Worm (Caenorhabditis elegans) whole organism, L2 larva: ENCODE measurements around the gene piit-1.

Source experiments
- C34F6.9 ChIP-seq: fragments of 150-350 bp; optimal IDR thresholded peaks from 2 replicates; lab custom pipeline; 2014; ENCODE audit warnings: missing biosample characterization, missing genetic modification characterization
- F13H6.1 ChIP-seq: sonication (generic microtip); optimal IDR thresholded peaks from 2 replicates; lab custom pipeline; 2016; ENCODE audit warnings: missing genetic modification characterization, missing compliant biosample characterization
- R02D3.7 ChIP-seq: fragments of 150-350 bp; optimal IDR thresholded peaks from 2 replicates; lab custom pipeline; 2014; ENCODE audit warnings: missing biosample characterization, missing genetic modification characterization
- ZK546.5 ChIP-seq: sonication (generic microtip); optimal IDR thresholded peaks from 2 replicates; lab custom pipeline; 2017; ENCODE audit warnings: missing biosample characterization, missing genetic modification characterization
- aly-2 ChIP-seq: fragments of 150-350 bp; optimal IDR thresholded peaks from 2 replicates; lab custom pipeline; 2014; ENCODE audit warnings: missing biosample characterization, missing genetic modification characterization
- ama-1 ChIP-seq: fragments of 150-350 bp; optimal IDR thresholded peaks from 2 replicates; lab custom pipeline; 2018; ENCODE audit warnings: inconsistent platforms
- ceh-82 ChIP-seq: fragments of 150-350 bp; optimal IDR thresholded peaks from 2 replicates; lab custom pipeline; 2014; ENCODE audit warnings: missing biosample characterization, missing genetic modification characterization
- crh-2 ChIP-seq: sonication (generic microtip); optimal IDR thresholded peaks from 2 replicates; lab custom pipeline; 2017; ENCODE audit warnings: missing biosample characterization, missing genetic modification characterization
- dmd-4 ChIP-seq: sonication (generic microtip); optimal IDR thresholded peaks from 2 replicates; lab custom pipeline; 2017; ENCODE audit warnings: missing biosample characterization, missing genetic modification characterization
- elt-1 ChIP-seq: fragments of 150-350 bp; optimal IDR thresholded peaks from 2 replicates; lab custom pipeline; 2014; ENCODE audit warnings: missing biosample characterization, missing genetic modification characterization
- elt-3 ChIP-seq: sonication (generic microtip); optimal IDR thresholded peaks from 2 replicates; lab custom pipeline; 2017; ENCODE audit warnings: missing biosample characterization, missing genetic modification characterization
- fos-1 ChIP-seq: fragments of 150-350 bp; optimal IDR thresholded peaks from 2 replicates; lab custom pipeline; 2014; ENCODE audit warnings: missing biosample characterization, missing genetic modification characterization
- gmeb-1 ChIP-seq: fragments of 150-350 bp; optimal IDR thresholded peaks from 2 replicates; lab custom pipeline; 2014; ENCODE audit warnings: missing biosample characterization, missing genetic modification characterization
- lin-11 ChIP-seq: fragments of 150-350 bp; sonication (generic microtip); optimal IDR thresholded peaks from 2 replicates; lab custom pipeline; 2014; ENCODE audit warnings: missing biosample characterization, missing genetic modification characterization, inconsistent platforms, mixed read lengths
- lin-13 ChIP-seq: fragments of 150-350 bp; optimal IDR thresholded peaks from 2 replicates; lab custom pipeline; 2014; ENCODE audit warnings: missing biosample characterization, missing genetic modification reagents, missing genetic modification characterization
- lin-39 ChIP-seq: fragments of 150-350 bp; optimal IDR thresholded peaks from 2 replicates; lab custom pipeline; 2014; ENCODE audit warnings: missing biosample characterization, missing genetic modification reagents, missing genetic modification characterization
- lsy-2 ChIP-seq, 2 experiments: fragments of 150-350 bp in 1 of 2; sonication (generic microtip) in 1 of 2; optimal IDR thresholded peaks; 2 replicates each; lab custom pipeline; 2014 to 2017; ENCODE audit warnings: missing biosample characterization in 2 of 2, missing genetic modification characterization in 2 of 2
- mab-5 ChIP-seq: fragments of 150-350 bp; optimal IDR thresholded peaks from 2 replicates; lab custom pipeline; 2014; ENCODE audit warnings: missing biosample characterization, missing genetic modification characterization
- mbf-1 ChIP-seq: sonication (generic microtip); optimal IDR thresholded peaks from 2 replicates; lab custom pipeline; 2017; ENCODE audit warnings: missing biosample characterization, missing genetic modification characterization
- mdl-1 ChIP-seq, 2 experiments: fragments of 150-350 bp in 1 of 2; sonication (generic microtip) in 1 of 2; optimal IDR thresholded peaks; 2 replicates each; lab custom pipeline; 2017; ENCODE audit warnings: missing biosample characterization in 2 of 2, missing genetic modification characterization in 2 of 2
- nhr-10 ChIP-seq: sonication (generic microtip); optimal IDR thresholded peaks from 2 replicates; lab custom pipeline; 2017; ENCODE audit warnings: missing biosample characterization, missing genetic modification characterization
- nhr-11 ChIP-seq: fragments of 150-350 bp; optimal IDR thresholded peaks from 2 replicates; lab custom pipeline; 2014; ENCODE audit warnings: missing biosample characterization, missing genetic modification characterization
- nhr-12 ChIP-seq: fragments of 150-350 bp; optimal IDR thresholded peaks from 2 replicates; lab custom pipeline; 2014; ENCODE audit warnings: missing biosample characterization, missing genetic modification characterization
- nhr-129 ChIP-seq: fragments of 150-350 bp; optimal IDR thresholded peaks from 2 replicates; lab custom pipeline; 2014; ENCODE audit warnings: missing biosample characterization, missing genetic modification characterization
- nhr-21 ChIP-seq: fragments of 150-350 bp; optimal IDR thresholded peaks from 2 replicates; lab custom pipeline; 2014; ENCODE audit warnings: missing biosample characterization, missing genetic modification characterization
- nhr-23 ChIP-seq: fragments of 150-350 bp; optimal IDR thresholded peaks from 2 replicates; lab custom pipeline; 2014; ENCODE audit warnings: missing biosample characterization, missing genetic modification reagents, missing genetic modification characterization
- nhr-25 ChIP-seq: fragments of 150-350 bp; sonication (generic microtip); optimal IDR thresholded peaks from 3 replicates; lab custom pipeline; 2014; ENCODE audit warnings: missing biosample characterization, missing genetic modification characterization
- nhr-6 ChIP-seq: fragments of 150-350 bp; optimal IDR thresholded peaks from 2 replicates; lab custom pipeline; 2014; ENCODE audit warnings: missing biosample characterization, missing genetic modification characterization
- nhr-77 ChIP-seq: fragments of 150-350 bp; optimal IDR thresholded peaks from 2 replicates; lab custom pipeline; 2014; ENCODE audit warnings: missing biosample characterization, missing genetic modification characterization
- sem-4 ChIP-seq: fragments of 150-350 bp; optimal IDR thresholded peaks from 2 replicates; lab custom pipeline; 2014; ENCODE audit warnings: missing biosample characterization, missing genetic modification reagents, missing genetic modification characterization
- skn-1 ChIP-seq: sonication (generic microtip); optimal IDR thresholded peaks from 2 replicates; lab custom pipeline; 2017; ENCODE audit warnings: missing biosample characterization, missing genetic modification characterization
- sma-3 ChIP-seq: sonication (generic microtip); optimal IDR thresholded peaks from 2 replicates; lab custom pipeline; 2016; ENCODE audit warnings: missing genetic modification reagents, missing genetic modification characterization, missing compliant biosample characterization
- sma-9 ChIP-seq, 2 experiments: fragments of 150-350 bp in 1 of 2; sonication (generic microtip) in 1 of 2; optimal IDR thresholded peaks; 2 replicates each; lab custom pipeline; 2014 to 2016; ENCODE audit warnings: missing genetic modification characterization in 2 of 2, mild to moderate bottlenecking in 1 of 2, missing biosample characterization in 1 of 2, missing compliant biosample characterization in 1 of 2, missing genetic modification reagents in 1 of 2, moderate library complexity in 1 of 2
- snpc-4 ChIP-seq: fragments of 150-350 bp; optimal IDR thresholded peaks from 2 replicates; lab custom pipeline; 2014; ENCODE audit warnings: missing biosample characterization, missing genetic modification characterization
- unc-39 ChIP-seq: fragments of 150-350 bp; optimal IDR thresholded peaks from 2 replicates; lab custom pipeline; 2014; ENCODE audit warnings: missing biosample characterization, missing genetic modification characterization
- unc-55 ChIP-seq: fragments of 150-350 bp; sonication (generic microtip); optimal IDR thresholded peaks from 3 replicates; lab custom pipeline; 2014; ENCODE audit warnings: missing biosample characterization, missing genetic modification reagents, missing genetic modification characterization
- unc-62 ChIP-seq: fragments of 150-350 bp; optimal IDR thresholded peaks from 2 replicates; lab custom pipeline; 2014; ENCODE audit warnings: missing biosample characterization, missing genetic modification reagents, missing genetic modification characterization
- zag-1 ChIP-seq: fragments of 150-350 bp; optimal IDR thresholded peaks from 2 replicates; lab custom pipeline; 2014; ENCODE audit warnings: missing biosample characterization, missing genetic modification characterization
- ztf-1 ChIP-seq: fragments of 200-800 bp; sonication (Bioruptor generic); conservative IDR thresholded peaks from 2 replicates; pipeline ENCODE4 v1.3.6; 2022; ENCODE audit warnings: missing genetic modification characterization, missing compliant biosample characterization
- ztf-11 ChIP-seq: sonication (generic microtip); optimal IDR thresholded peaks from 2 replicates; lab custom pipeline; 2017; ENCODE audit warnings: missing biosample characterization, missing genetic modification characterization
- ztf-4 ChIP-seq: fragments of 150-350 bp; optimal IDR thresholded peaks from 2 replicates; lab custom pipeline; 2014; ENCODE audit warnings: missing biosample characterization, missing genetic modification characterization

The piit-1 gene

DNA sequence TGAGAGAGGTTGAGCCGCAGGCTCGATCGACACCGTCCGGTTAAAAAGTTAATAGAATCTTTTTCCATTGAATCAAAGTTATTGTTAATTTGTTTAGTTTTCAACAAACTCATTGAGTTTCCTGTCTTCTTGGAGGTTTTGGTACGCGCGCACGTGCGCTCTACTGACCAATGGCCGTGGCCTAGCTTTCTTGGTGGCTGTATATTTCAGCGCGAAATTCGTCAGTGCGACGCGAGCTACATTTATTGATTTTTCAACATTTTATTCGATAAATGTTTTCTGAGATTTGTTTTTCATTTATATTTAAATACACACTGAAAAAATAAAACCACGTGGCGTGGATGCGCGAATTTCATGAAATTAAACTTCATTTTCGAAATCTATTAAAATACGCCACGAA is 34.2 kb upstream of the piit-1 start, which contains the start of gene bir-1:
Gene bir-1, plus strand, starts transcription at position 312 of the 400 bp plus-strand sequence.
- TF ChIP-seq nhr-129 (tag; lab: Kevin White, UChicago) (peak; percentile 58), gmeb-1 (tag; lab: Kevin White, UChicago) (peak; percentile 59), fos-1 (tag; lab: Kevin White, UChicago) (peak; percentile 55), lin-13 (GFP tag; lab: Kevin White, UChicago) (peak; percentile 70), sem-4 (no peak), F13H6.1 (peak; percentile 46), unc-55 (GFP tag; lab: Kevin White, UChicago) (peak; percentile 90), ztf-11 (tag; lab: Kevin White, UChicago) (no peak), nhr-25 (peak; percentile 58), sma-9 (GFP tag; optimal IDR thresholded peaks at IDR 0.05; lab: Kevin White, UChicago) (peak; percentile 69), sma-9 (tag; optimal IDR thresholded peaks at IDR 0.05; lab: Kevin White, UChicago) (no peak), C34F6.9 (tag; lab: Kevin White, UChicago) (peak; percentile 91), ztf-4 (no peak), nhr-12 (tag; lab: Kevin White, UChicago) (no peak), nhr-11 (no peak), mdl-1 (tag; optimal IDR thresholded peaks at IDR 0.05; lab: Kevin White, UChicago) (peak; percentile 44 to 75), lsy-2 (tag; optimal IDR thresholded peaks at IDR 0.05; lab: Kevin White, UChicago) (peak in 1 of 2 experiments; percentile 77), sma-3 (GFP tag; lab: Kevin White, UChicago) (peak; percentile 46), crh-2 (tag; lab: Kevin White, UChicago) (peak; percentile 68), aly-2 (tag; lab: Kevin White, UChicago) (no peak), ceh-82 (tag; lab: Kevin White, UChicago) (no peak), zag-1 (no peak), R02D3.7 (tag; lab: Kevin White, UChicago) (no peak)

- TF ChIP-seq unc-55 (GFP tag; lab: Kevin White, UChicago) (peak; percentile 93), unc-39 (no peak), mdl-1 (tag; optimal IDR thresholded peaks at IDR 0.05; lab: Kevin White, UChicago) (peak in 1 of 2 experiments; percentile 73), nhr-11 (no peak), sem-4 (peak; percentile 62), C34F6.9 (tag; lab: Kevin White, UChicago) (peak; percentile 87), ZK546.5 (tag; lab: Kevin White, UChicago) (no peak), F13H6.1 (peak; percentile 62), nhr-12 (tag; lab: Kevin White, UChicago) (no peak), ztf-4 (peak; percentile 4), unc-62 (GFP tag; lab: Kevin White, UChicago) (no peak), elt-3 (tag; lab: Kevin White, UChicago) (no peak), nhr-10 (tag; lab: Kevin White, UChicago) (no peak), ztf-1 (GFP tag; lab: Robert Waterston, UW) (no peak), ama-1 (lab: Kevin White, UChicago) (no peak), skn-1 (tag; lab: Kevin White, UChicago) (no peak), lsy-2 (tag; optimal IDR thresholded peaks at IDR 0.05; lab: Kevin White, UChicago) (peak in 1 of 2 experiments; percentile 71), zag-1 (peak; percentile 64), nhr-6 (tag; lab: Kevin White, UChicago) (peak; percentile 68), fos-1 (tag; lab: Kevin White, UChicago) (no peak), nhr-21 (tag; lab: Kevin White, UChicago) (peak; percentile 3), R02D3.7 (tag; lab: Kevin White, UChicago) (no peak), nhr-77 (tag; lab: Kevin White, UChicago) (no peak), lin-39 (tag; lab: Kevin White, UChicago) (no peak), sma-3 (GFP tag; lab: Kevin White, UChicago) (no peak), mab-5 (tag; lab: Kevin White, UChicago) (no peak), lin-11 (tag; lab: Kevin White, UChicago) (peak; percentile 58), dmd-4 (tag; lab: Kevin White, UChicago) (no peak), nhr-23 (no peak), sma-9 (GFP tag; optimal IDR thresholded peaks at IDR 0.05; lab: Kevin White, UChicago) (peak; percentile 42), sma-9 (tag; optimal IDR thresholded peaks at IDR 0.05; lab: Kevin White, UChicago) (no peak), elt-1 (tag; lab: Kevin White, UChicago) (no peak), nhr-129 (tag; lab: Kevin White, UChicago) (peak; percentile 81), nhr-25 (no peak), snpc-4 (tag; lab: Kevin White, UChicago) (no peak), ceh-82 (tag; lab: Kevin White, UChicago) (no peak), mbf-1 (tag; lab: Kevin White, UChicago) (no peak)
Measured at ce11 chrV:11641298-11641787, 31.4 kb upstream of the piit-1 start.
